Worm (Caenorhabditis elegans): Measurements from ENCODE around the gene W04E12.7.

DNA sequence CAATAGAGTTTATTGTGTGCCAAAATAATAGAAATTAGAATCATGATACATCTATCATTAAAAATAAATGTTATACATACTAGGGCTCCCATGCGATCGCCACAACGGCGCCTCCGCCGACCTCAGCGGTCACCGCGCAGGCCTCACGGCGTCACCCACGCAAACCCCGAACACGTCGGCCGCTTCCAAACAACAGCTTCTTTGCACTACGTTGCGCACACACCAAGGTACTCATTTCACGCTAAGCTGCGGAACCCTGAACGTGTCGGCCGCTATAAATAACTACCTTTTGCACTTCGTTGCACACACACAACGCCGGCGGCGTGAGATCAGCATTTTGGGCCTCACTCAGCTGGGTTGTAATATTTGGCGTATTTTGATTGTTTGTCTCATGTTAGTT is 21.9 kb upstream of the W04E12.7 start:
- TF ChIP-seq madf-6 (GFP tag; IDR thresholded peaks at IDR 0.05) = no peak
- no peak for TF ChIP-seq unc-62 (GFP tag; optimal IDR thresholded peaks at IDR 0.05)
- no peak for TF ChIP-seq F49E8.2 (tag; optimal IDR thresholded peaks at IDR 0.05; ENCODE audit: insufficient read depth)
- no peak for TF ChIP-seq F33H1.4 (GFP tag; IDR thresholded peaks at IDR 0.05)
- TF ChIP-seq gei-17 (GFP tag; optimal IDR thresholded peaks at IDR 0.05) = no peak
- no peak for TF ChIP-seq zim-3 (tag; optimal IDR thresholded peaks at IDR 0.05)
